Worm (Caenorhabditis elegans) whole organism, L4/young adult: ENCODE data around the gene pix-1.

Experiments used
- W03F9.2 ChIP-seq: fragments of 150-350 bp; optimal IDR thresholded peaks from 2 replicates; lab custom pipeline; 2014; ENCODE audit warnings: missing biosample characterization, missing genetic modification characterization
- dao-5 ChIP-seq: sonication (generic microtip); optimal IDR thresholded peaks from 2 replicates; lab custom pipeline; 2016; ENCODE audit warnings: missing genotype, missing genetic modification characterization, moderate library complexity, missing compliant biosample characterization
- him-1 ChIP-seq: sonication (generic microtip); optimal IDR thresholded peaks from 2 replicates; lab custom pipeline; 2016; ENCODE audit warnings: missing genotype, missing genetic modification reagents, missing genetic modification characterization, missing compliant biosample characterization

- TF ChIP-seq him-1, result no peak
- no peak for TF ChIP-seq W03F9.2 (tag; lab: Kevin White, UChicago)
- TF ChIP-seq dao-5 (tag; lab: Kevin White, UChicago), result no peak
These were observed 17.5 kb downstream of the pix-1 start for ce11 chrX:13744543-13745113.
